Worm (Caenorhabditis elegans) whole organism, young adult: ENCODE measurements around the gene W07G4.7.

Source experiments
- F39B2.1 ChIP-seq: fragments of 200-800 bp; sonication (Bioruptor generic); IDR thresholded peaks from 2 replicates; pipeline ENCODE4 v1.3.6; 2022; ENCODE audit warnings: missing genetic modification reagents, missing genetic modification characterization, missing compliant biosample characterization
- ama-1 ChIP-seq, 3 experiments: fragments of 150-350 bp in 1 of 3; sonication (generic microtip) in 2 of 3; optimal IDR thresholded peaks; 2 replicates each; lab custom pipeline; 2014 to 2018; ENCODE audit warnings: missing biosample characterization in 2 of 3, missing genetic modification characterization in 2 of 3, missing genetic modification reagents in 2 of 3
- madf-8 ChIP-seq: fragments of 200-800 bp; sonication (Bioruptor generic); conservative IDR thresholded peaks from 2 replicates; pipeline ENCODE4 v1.3.6; 2022; ENCODE audit warnings: missing genetic modification reagents, missing genetic modification characterization, missing compliant biosample characterization
- nfya-1 ChIP-seq: sonication (generic microtip); optimal IDR thresholded peaks from 2 replicates; lab custom pipeline; 2017; ENCODE audit warnings: antibody characterized with exemption, missing compliant biosample characterization, missing genetic modification characterization, borderline replicate concordance; ENCODE audit not compliant: insufficient read depth
- nhr-90 ChIP-seq: sonication (generic microtip); optimal IDR thresholded peaks from 2 replicates; lab custom pipeline; 2016; ENCODE audit warnings: missing genotype, mild to moderate bottlenecking, missing genetic modification characterization, missing compliant biosample characterization
- pha-4 ChIP-seq: fragments of 150-350 bp; sonication (generic microtip); optimal IDR thresholded peaks from 2 replicates; lab custom pipeline; 2014; ENCODE audit warnings: missing biosample characterization, missing genetic modification reagents, missing genetic modification characterization

DNA sequence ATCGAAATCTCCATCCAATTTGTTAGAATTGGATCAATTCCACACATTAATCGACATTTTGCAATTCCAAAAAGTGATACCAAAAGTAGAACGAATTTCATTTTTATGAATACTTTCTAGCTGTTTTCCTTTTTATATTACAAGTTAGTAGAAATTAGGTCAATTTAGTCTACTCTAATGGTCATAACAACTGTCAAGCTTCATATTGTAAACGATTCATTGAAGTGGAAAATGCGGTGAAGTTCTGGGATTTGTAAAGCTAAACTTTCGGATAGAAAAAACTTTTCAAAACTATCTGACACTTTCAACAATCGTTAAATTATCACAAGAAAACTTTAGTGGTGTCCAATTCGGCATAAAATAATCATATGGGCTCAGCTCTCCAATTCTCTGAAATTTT lies at the start of gene W07G4.7:
- TF ChIP-seq nfya-1 (tag; lab: Kevin White, UChicago) = no peak
- TF ChIP-seq nhr-90 = no peak
- TF ChIP-seq ama-1 (optimal IDR thresholded peaks at IDR 0.05; lab: Kevin White, UChicago) = no peak
- TF ChIP-seq ama-1 (GFP tag; optimal IDR thresholded peaks at IDR 0.05; lab: Kevin White, UChicago) = no peak
- no peak for TF ChIP-seq F39B2.1 (GFP tag; lab: Robert Waterston, UW)
- TF ChIP-seq pha-4 (tag; lab: Kevin White, UChicago) = no peak
- TF ChIP-seq madf-8 (GFP tag; lab: Robert Waterston, UW) = no peak
